Worm (Caenorhabditis elegans) whole organism, L4 larva: ENCODE data around the gene mig-15.

Experiments
- F26F4.8 ChIP-seq: fragments of 200-800 bp; sonication (Bioruptor generic); conservative IDR thresholded peaks from 2 replicates; pipeline ENCODE4 v1.3.6; 2022; ENCODE audit warnings: missing genetic modification characterization, missing compliant biosample characterization
- F49E8.2 ChIP-seq: sonication (generic microtip); optimal IDR thresholded peaks from 2 replicates; lab custom pipeline; 2016; ENCODE audit warnings: missing compliant biosample characterization, mild to moderate bottlenecking, missing genetic modification characterization, borderline replicate concordance
- R02D3.7 ChIP-seq: fragments of 150-350 bp; sonication (generic microtip); optimal IDR thresholded peaks from 3 replicates; lab custom pipeline; 2014; ENCODE audit warnings: missing biosample characterization, missing genetic modification characterization
- T26A8.4 ChIP-seq: fragments of 200-800 bp; sonication (Bioruptor generic); IDR thresholded peaks from 2 replicates; pipeline ENCODE4 v1.3.6; 2022; ENCODE audit warnings: missing genetic modification characterization, missing compliant biosample characterization
- Y105C5A.15 ChIP-seq: fragments of 200-800 bp; sonication (Bioruptor generic); IDR thresholded peaks from 2 replicates; pipeline ENCODE4 v1.3.6; 2022; ENCODE audit warnings: missing genetic modification characterization, missing compliant biosample characterization
- aha-1 ChIP-seq: fragments of 150-350 bp; peaks from one replicate; lab custom pipeline; 2014; ENCODE audit warnings: missing biosample characterization, missing genetic modification characterization
- aly-2 ChIP-seq: sonication (generic microtip); optimal IDR thresholded peaks from 2 replicates; lab custom pipeline; 2018; ENCODE audit warnings: missing biosample characterization, missing genetic modification characterization
- attf-4 ChIP-seq: sonication (generic microtip); optimal IDR thresholded peaks from 3 replicates; lab custom pipeline; 2017; ENCODE audit warnings: missing biosample characterization, missing genetic modification characterization
- ceh-20 ChIP-seq: fragments of 200-800 bp; sonication (Bioruptor generic); IDR thresholded peaks from 2 replicates; pipeline ENCODE4 v1.3.6; 2022; ENCODE audit warnings: missing genetic modification reagents, missing genetic modification characterization, missing compliant biosample characterization
- ceh-28 ChIP-seq: fragments of 150-350 bp; optimal IDR thresholded peaks from 2 replicates; lab custom pipeline; 2014; ENCODE audit warnings: missing biosample characterization, missing genetic modification reagents, missing genetic modification characterization
- ceh-32 ChIP-seq: sonication (generic microtip); optimal IDR thresholded peaks from 2 replicates; lab custom pipeline; 2016; ENCODE audit warnings: mild to moderate bottlenecking, missing genetic modification characterization, missing compliant biosample characterization; ENCODE audit not compliant: poor library complexity
- ceh-62 ChIP-seq: sonication (generic microtip); optimal IDR thresholded peaks from 2 replicates; lab custom pipeline; 2017; ENCODE audit warnings: missing biosample characterization, missing genetic modification characterization
- ceh-82 ChIP-seq: sonication (generic microtip); optimal IDR thresholded peaks from 2 replicates; lab custom pipeline; 2017; ENCODE audit warnings: missing biosample characterization, missing genetic modification characterization
- ces-1 ChIP-seq: fragments of 150-350 bp; sonication (generic microtip); optimal IDR thresholded peaks from 4 replicates; lab custom pipeline; 2014; ENCODE audit warnings: missing biosample characterization, missing genetic modification reagents, missing genetic modification characterization
- cey-2 ChIP-seq: sonication (generic microtip); optimal IDR thresholded peaks from 3 replicates; lab custom pipeline; 2017; ENCODE audit warnings: missing genetic modification characterization, mild to moderate bottlenecking, missing compliant biosample characterization, antibody characterized with exemption, borderline replicate concordance; ENCODE audit not compliant: insufficient read depth
- ctbp-1 ChIP-seq: fragments of 200-800 bp; sonication (Bioruptor generic); IDR thresholded peaks from 2 replicates; pipeline ENCODE4 v1.3.6; 2022; ENCODE audit warnings: missing genetic modification reagents, missing genetic modification characterization, missing compliant biosample characterization
- daf-19 ChIP-seq: fragments of 200-800 bp; sonication (Bioruptor generic); conservative IDR thresholded peaks from 2 replicates; pipeline ENCODE4 v1.3.6; 2022; ENCODE audit warnings: missing genetic modification characterization, missing compliant biosample characterization
- dmd-6 ChIP-seq: fragments of 200-800 bp; sonication (Bioruptor generic); IDR thresholded peaks from 2 replicates; pipeline ENCODE4 v1.3.6; 2022; ENCODE audit warnings: missing genetic modification reagents, missing genetic modification characterization, missing compliant biosample characterization
- dmd-8 ChIP-seq: fragments of 200-800 bp; sonication (Bioruptor generic); IDR thresholded peaks from 2 replicates; pipeline ENCODE4 v1.3.6; 2022; ENCODE audit warnings: missing genetic modification characterization, missing compliant biosample characterization
- dmd-9 ChIP-seq: fragments of 200-800 bp; sonication (Bioruptor generic); IDR thresholded peaks from 2 replicates; pipeline ENCODE4 v1.3.6; 2022; ENCODE audit warnings: missing genetic modification reagents, missing genetic modification characterization, missing compliant biosample characterization
- dpl-1 ChIP-seq: fragments of 150-350 bp; optimal IDR thresholded peaks from 2 replicates; lab custom pipeline; 2014; ENCODE audit warnings: missing biosample characterization, missing genetic modification reagents, missing genetic modification characterization
- egl-27 ChIP-seq: sonication (generic microtip); optimal IDR thresholded peaks from 3 replicates; lab custom pipeline; 2017; ENCODE audit warnings: missing biosample characterization, missing genetic modification reagents, missing genetic modification characterization
- egl-43 ChIP-seq: fragments of 200-800 bp; sonication (Bioruptor generic); IDR thresholded peaks from 2 replicates; pipeline ENCODE4 v1.3.6; 2022; ENCODE audit warnings: missing genetic modification reagents, missing genetic modification characterization, missing compliant biosample characterization
- gei-8 ChIP-seq: fragments of 200-800 bp; sonication (Bioruptor generic); optimal IDR thresholded peaks from 2 replicates; lab custom pipeline; 2018; ENCODE audit warnings: mild to moderate bottlenecking, missing genetic modification characterization, missing compliant biosample characterization
- jun-1 ChIP-seq: fragments of 150-350 bp; optimal IDR thresholded peaks from 2 replicates; lab custom pipeline; 2014; ENCODE audit warnings: missing biosample characterization, missing genetic modification reagents, missing genetic modification characterization
- lim-7 ChIP-seq: fragments of 200-800 bp; sonication (Bioruptor generic); IDR thresholded peaks from 2 replicates; pipeline ENCODE4 v1.3.6; 2022; ENCODE audit warnings: missing genetic modification characterization, missing compliant biosample characterization
- lin-29 ChIP-seq: fragments of 200-800 bp; sonication (Bioruptor generic); IDR thresholded peaks from 2 replicates; pipeline ENCODE4 v1.3.6; 2022; ENCODE audit warnings: missing genetic modification reagents, missing genetic modification characterization, missing compliant biosample characterization
- lin-38 ChIP-seq: fragments of 200-800 bp; sonication (Bioruptor generic); IDR thresholded peaks from 2 replicates; pipeline ENCODE4 v1.3.6; 2022; ENCODE audit warnings: missing genetic modification reagents, missing genetic modification characterization, missing compliant biosample characterization
- lir-3 ChIP-seq: sonication (generic microtip); optimal IDR thresholded peaks from 2 replicates; lab custom pipeline; 2016; ENCODE audit warnings: mild to moderate bottlenecking, missing genetic modification characterization, missing compliant biosample characterization
- lsy-2 ChIP-seq, 2 experiments: fragments of 150-350 bp in 1 of 2; sonication (generic microtip) in 1 of 2; optimal IDR thresholded peaks; 2 replicates each; lab custom pipeline; 2014 to 2017; ENCODE audit warnings: missing biosample characterization in 2 of 2, missing genetic modification characterization in 2 of 2
- madf-5 ChIP-seq, 2 experiments: fragments of 200-800 bp; sonication (Bioruptor generic); IDR thresholded peaks; 2 replicates each; pipeline ENCODE4 v1.3.6; 2022; ENCODE audit warnings: missing compliant biosample characterization in 2 of 2, missing genetic modification characterization in 2 of 2
- madf-9 ChIP-seq: fragments of 200-800 bp; sonication (Bioruptor generic); conservative IDR thresholded peaks from 2 replicates; pipeline ENCODE4 v1.3.6; 2022; ENCODE audit warnings: missing genetic modification reagents, missing genetic modification characterization, missing compliant biosample characterization
- mep-1 ChIP-seq: fragments of 150-350 bp; sonication (generic microtip); optimal IDR thresholded peaks from 3 replicates; lab custom pipeline; 2014; ENCODE audit warnings: missing biosample characterization, missing genetic modification characterization
- mes-2 ChIP-seq: sonication (generic microtip); optimal IDR thresholded peaks from 2 replicates; lab custom pipeline; 2016; ENCODE audit warnings: missing genotype, mild to moderate bottlenecking, missing genetic modification characterization, missing compliant biosample characterization; ENCODE audit not compliant: poor library complexity, severe bottlenecking
- mxl-3 ChIP-seq: fragments of 200-800 bp; sonication (Bioruptor generic); optimal IDR thresholded peaks from 2 replicates; lab custom pipeline; 2018; ENCODE audit warnings: mild to moderate bottlenecking, missing genetic modification characterization, missing compliant biosample characterization
- nhr-11 ChIP-seq: fragments of 150-350 bp; optimal IDR thresholded peaks from 2 replicates; lab custom pipeline; 2014; ENCODE audit warnings: missing biosample characterization, missing genetic modification characterization
- nhr-25 ChIP-seq: sonication (generic microtip); optimal IDR thresholded peaks from 2 replicates; lab custom pipeline; 2017; ENCODE audit warnings: missing genetic modification characterization, mild to moderate bottlenecking, missing compliant biosample characterization, antibody characterized with exemption, moderate library complexity, borderline replicate concordance; ENCODE audit not compliant: insufficient read depth
- nhr-6 ChIP-seq: fragments of 150-350 bp; optimal IDR thresholded peaks from 2 replicates; lab custom pipeline; 2014; ENCODE audit warnings: missing biosample characterization, missing genetic modification characterization
- rbr-2 ChIP-seq: sonication (generic microtip); optimal IDR thresholded peaks from 2 replicates; lab custom pipeline; 2016; ENCODE audit warnings: missing genotype, missing genetic modification characterization, missing compliant biosample characterization
- saeg-2 ChIP-seq: fragments of 200-800 bp; sonication (Bioruptor generic); IDR thresholded peaks from 2 replicates; pipeline ENCODE4 v1.3.6; 2022; ENCODE audit warnings: missing genetic modification reagents, missing genetic modification characterization, missing compliant biosample characterization
- snpc-1.2 ChIP-seq: fragments of 200-800 bp; sonication (Bioruptor generic); IDR thresholded peaks from 2 replicates; pipeline ENCODE4 v1.3.6; 2022; ENCODE audit warnings: missing genetic modification reagents, missing genetic modification characterization, missing compliant biosample characterization
- spr-3 ChIP-seq: fragments of 200-800 bp; sonication (Bioruptor generic); optimal IDR thresholded peaks from 2 replicates; lab custom pipeline; 2018; ENCODE audit warnings: mild to moderate bottlenecking, missing genetic modification characterization, missing compliant biosample characterization
- tag-97 ChIP-seq: fragments of 200-800 bp; sonication (Bioruptor generic); IDR thresholded peaks from 2 replicates; pipeline ENCODE4 v1.3.6; 2022; ENCODE audit warnings: missing genetic modification characterization, missing compliant biosample characterization
- tra-1 ChIP-seq: fragments of 200-800 bp; sonication (Bioruptor generic); IDR thresholded peaks from 2 replicates; pipeline ENCODE4 v1.3.6; 2022; ENCODE audit warnings: missing genetic modification reagents, missing genetic modification characterization, missing compliant biosample characterization
- unc-130 ChIP-seq: sonication (generic microtip); optimal IDR thresholded peaks from 2 replicates; lab custom pipeline; 2016; ENCODE audit warnings: missing genetic modification reagents, missing genetic modification characterization, missing compliant biosample characterization
- unc-39 ChIP-seq: sonication (generic microtip); optimal IDR thresholded peaks from 2 replicates; lab custom pipeline; 2017; ENCODE audit warnings: missing biosample characterization, missing genetic modification characterization
- vab-7 ChIP-seq: fragments of 200-800 bp; sonication (Bioruptor generic); IDR thresholded peaks from 2 replicates; pipeline ENCODE4 v1.3.6; 2022; ENCODE audit warnings: missing genetic modification reagents, missing genetic modification characterization, missing compliant biosample characterization
- zag-1 ChIP-seq: fragments of 150-350 bp; optimal IDR thresholded peaks from 2 replicates; lab custom pipeline; 2014; ENCODE audit warnings: missing biosample characterization, missing genetic modification characterization
- zfp-3 ChIP-seq: fragments of 200-800 bp; sonication (Bioruptor generic); conservative IDR thresholded peaks from 2 replicates; pipeline ENCODE4 v1.3.6; 2022; ENCODE audit warnings: missing genetic modification reagents, missing genetic modification characterization, missing compliant biosample characterization
- zip-11 ChIP-seq: fragments of 200-800 bp; sonication (Bioruptor generic); IDR thresholded peaks from 2 replicates; pipeline ENCODE4 v1.3.6; 2022; ENCODE audit warnings: missing genetic modification characterization, missing compliant biosample characterization
- zip-2 ChIP-seq: fragments of 150-350 bp; optimal IDR thresholded peaks from 2 replicates; lab custom pipeline; 2014; ENCODE audit warnings: missing biosample characterization, missing genetic modification characterization

The mig-15 gene

DNA sequence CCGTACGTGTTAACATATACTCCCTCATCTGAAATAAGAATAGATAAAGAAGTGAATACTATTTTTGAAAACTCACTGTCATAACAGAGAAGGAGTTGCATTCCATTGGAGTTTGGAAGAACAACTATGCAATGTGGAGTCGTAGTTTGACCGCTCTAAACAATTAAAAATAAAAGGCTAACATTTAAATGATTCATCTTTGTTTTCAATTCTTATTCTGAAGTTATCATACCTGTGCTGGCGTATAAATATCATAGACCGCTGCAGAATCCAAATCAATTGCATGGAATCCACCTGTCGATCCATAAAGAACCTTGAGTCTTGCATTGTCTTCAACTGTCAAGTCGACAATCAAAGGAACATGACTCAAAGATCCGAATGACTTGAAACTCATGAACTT is 5.7 kb downstream of the mig-15 start:
- TF ChIP-seq gei-8 (GFP tag; lab: Kevin White, UChicago) = no peak
- peak; percentile 96 for TF ChIP-seq aha-1 (tag; lab: Kevin White, UChicago)
- TF ChIP-seq lin-38 = no peak
- TF ChIP-seq ceh-32 (tag; lab: Kevin White, UChicago) = no peak

DNA sequence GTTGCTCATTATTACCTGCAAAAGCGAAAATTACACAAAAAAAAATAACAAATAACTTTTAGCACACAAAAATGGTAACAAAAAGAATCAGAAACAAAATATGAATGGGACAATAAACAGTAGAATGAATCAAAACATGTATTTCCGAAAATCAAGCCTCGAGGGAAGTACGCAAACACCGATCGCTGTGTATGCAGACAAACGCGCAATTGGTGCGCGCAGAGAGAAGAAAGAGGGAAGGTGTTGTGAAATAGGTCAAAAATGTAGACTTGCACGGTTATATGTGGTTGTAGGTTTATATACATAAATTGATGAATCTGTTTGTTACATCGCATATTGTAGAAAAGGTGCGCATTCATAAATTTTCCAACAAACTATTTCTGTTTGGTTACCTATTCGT is 8.7 kb downstream of the mig-15 start, which contains the start of gene cdk-11.2:
cdk-11.2 (minus strand) TSS at position 23 of the 400 bp plus-strand sequence.
- TF ChIP-seq madf-5 (GFP tag; IDR thresholded peaks at IDR 0.05; lab: Robert Waterston, UW) (no peak), aly-2 (tag; lab: Kevin White, UChicago) (no peak), tag-97 (GFP tag; lab: Robert Waterston, UW) (no peak), lin-29 (GFP tag; lab: Robert Waterston, UW) (no peak), zip-11 (no peak), mxl-3 (peak; percentile 54), cey-2 (tag; lab: Kevin White, UChicago) (no peak), ceh-82 (tag; lab: Kevin White, UChicago) (no peak), rbr-2 (peak; percentile 60), tra-1 (GFP tag; lab: Robert Waterston, UW) (no peak), madf-9 (no peak), T26A8.4 (no peak), nhr-11 (tag; lab: Kevin White, UChicago) (peak; percentile 37), nhr-6 (tag; lab: Kevin White, UChicago) (peak; percentile 79), nhr-25 (tag; lab: Kevin White, UChicago) (no peak), lir-3 (no peak), ceh-62 (tag; lab: Kevin White, UChicago) (no peak), ctbp-1 (GFP tag; lab: Robert Waterston, UW) (no peak), vab-7 (GFP tag; lab: Robert Waterston, UW) (no peak), zfp-3 (no peak), lsy-2 (tag; optimal IDR thresholded peaks at IDR 0.05; lab: Kevin White, UChicago) (no peak), F26F4.8 (GFP tag; lab: Robert Waterston, UW) (no peak), lim-7 (GFP tag; lab: Robert Waterston, UW) (no peak), unc-130 (GFP tag; lab: Kevin White, UChicago) (no peak), unc-39 (tag; lab: Kevin White, UChicago) (no peak), dpl-1 (GFP tag; lab: Kevin White, UChicago) (peak; percentile 62), egl-27 (tag; lab: Kevin White, UChicago) (no peak), egl-43 (GFP tag; lab: Robert Waterston, UW) (no peak), ceh-20 (GFP tag; lab: Robert Waterston, UW) (no peak), dmd-9 (GFP tag; lab: Robert Waterston, UW) (no peak), mep-1 (no peak), jun-1 (tag; lab: Kevin White, UChicago) (no peak), zag-1 (tag; lab: Kevin White, UChicago) (no peak), zip-2 (tag; lab: Kevin White, UChicago) (no peak), saeg-2 (GFP tag; lab: Robert Waterston, UW) (no peak), ces-1 (GFP tag; lab: Kevin White, UChicago) (no peak), F49E8.2 (tag; lab: Kevin White, UChicago) (no peak), snpc-1.2 (GFP tag; lab: Robert Waterston, UW) (no peak), daf-19 (GFP tag; lab: Robert Waterston, UW) (no peak), dmd-6 (peak; percentile 50), mes-2 (tag; lab: Kevin White, UChicago) (peak; percentile 84), ceh-28 (no peak), R02D3.7 (tag; lab: Kevin White, UChicago) (no peak), attf-4 (no peak), gei-8 (GFP tag; lab: Kevin White, UChicago) (no peak), spr-3 (no peak), Y105C5A.15 (GFP tag; lab: Robert Waterston, UW) (no peak), dmd-8 (GFP tag; lab: Robert Waterston, UW) (no peak)
